Fruit fly (Drosophila melanogaster) whole organism, embryonic: ENCODE measurements around the gene Bacc.

Experiments
- Bdp1 ChIP-seq: fragments of 200-800 bp; sonication (Bioruptor generic); optimal IDR thresholded peaks from 3 replicates; lab custom pipeline; 2016; ENCODE audit warnings: missing biosample characterization, missing genetic modification characterization
- BtbVII ChIP-seq: fragments of 200-800 bp; sonication (Bioruptor generic); optimal IDR thresholded peaks from 3 replicates; lab custom pipeline; 2017; ENCODE audit warnings: missing biosample characterization, mild to moderate bottlenecking, missing genetic modification characterization
- CG10267 ChIP-seq: fragments of 200-800 bp; sonication (Bioruptor generic); optimal IDR thresholded peaks from 2 replicates; lab custom pipeline; 2018; ENCODE audit warnings: missing biosample characterization, mild to moderate bottlenecking, missing genetic modification characterization, moderate library complexity
- CG12391 ChIP-seq: fragments of 200-800 bp; sonication (Bioruptor generic); optimal IDR thresholded peaks from 3 replicates; lab custom pipeline; 2018; ENCODE audit warnings: missing biosample characterization, mild to moderate bottlenecking, missing genetic modification characterization, moderate library complexity
- CG12659 ChIP-seq: fragments of 200-800 bp; sonication (Bioruptor generic); optimal IDR thresholded peaks from 3 replicates; lab custom pipeline; 2017; ENCODE audit warnings: mild to moderate bottlenecking, missing biosample characterization, missing genetic modification reagents, missing genetic modification characterization
- CG13287 ChIP-seq: fragments of 200-800 bp; sonication (Bioruptor generic); IDR thresholded peaks from 2 replicates; pipeline ENCODE4 v1.3.6; 2022; ENCODE audit warnings: missing biosample characterization, missing genetic modification characterization; ENCODE audit not compliant: partially characterized antibody
- CG1603 ChIP-seq: fragments of 200-800 bp; sonication (Bioruptor generic); optimal IDR thresholded peaks from 2 replicates; lab custom pipeline; 2019; ENCODE audit warnings: missing biosample characterization, mild to moderate bottlenecking, missing genetic modification characterization, moderate library complexity
- CG17186 ChIP-seq: fragments of 200-800 bp; sonication (Bioruptor generic); optimal IDR thresholded peaks from 3 replicates; lab custom pipeline; 2017; ENCODE audit warnings: missing biosample characterization, missing genetic modification reagents, missing genetic modification characterization
- CG17361 ChIP-seq: fragments of 200-800 bp; sonication (Bioruptor generic); IDR thresholded peaks from 3 replicates; pipeline ENCODE4 v1.3.6; 2022; ENCODE audit warnings: missing biosample characterization, missing genetic modification characterization
- CG30020 ChIP-seq: fragments of 200-800 bp; optimal IDR thresholded peaks from 2 replicates; lab custom pipeline; 2019; ENCODE audit warnings: missing biosample characterization, mild to moderate bottlenecking, missing genetic modification characterization, moderate library complexity
- CG3281 ChIP-seq: fragments of 200-800 bp; sonication (Bioruptor generic); optimal IDR thresholded peaks from 3 replicates; lab custom pipeline; 2017; ENCODE audit warnings: missing biosample characterization, mild to moderate bottlenecking, missing genetic modification characterization
- CG33213 ChIP-seq: fragments of 200-800 bp; sonication (Bioruptor generic); optimal IDR thresholded peaks from 3 replicates; lab custom pipeline; 2016; ENCODE audit warnings: missing biosample characterization, missing genetic modification characterization
- CG6791 ChIP-seq: fragments of 200-800 bp; sonication (Bioruptor generic); IDR thresholded peaks from 3 replicates; pipeline ENCODE4 v1.3.6; 2022; ENCODE audit warnings: missing biosample characterization, missing genetic modification characterization; ENCODE audit not compliant: partially characterized antibody
- CG7556 ChIP-seq: fragments of 200-800 bp; sonication (Bioruptor generic); optimal IDR thresholded peaks from 2 replicates; lab custom pipeline; 2017; ENCODE audit warnings: missing biosample characterization, mild to moderate bottlenecking, missing genetic modification characterization
- CG7745 ChIP-seq: fragments of 200-800 bp; sonication (Bioruptor generic); optimal IDR thresholded peaks from 2 replicates; lab custom pipeline; 2018; ENCODE audit warnings: missing biosample characterization, mild to moderate bottlenecking, missing genetic modification characterization, moderate library complexity
- CG7987 ChIP-seq: fragments of 200-800 bp; sonication (Bioruptor generic); optimal IDR thresholded peaks from 2 replicates; lab custom pipeline; 2018; ENCODE audit warnings: missing biosample characterization, mild to moderate bottlenecking, missing genetic modification characterization, moderate library complexity
- CG9609 ChIP-seq: fragments of 200-800 bp; sonication (Bioruptor generic); optimal IDR thresholded peaks from 3 replicates; lab custom pipeline; 2016; ENCODE audit warnings: missing biosample characterization, missing genetic modification characterization
- CG9932 ChIP-seq: fragments of 200-800 bp; sonication (Bioruptor generic); IDR thresholded peaks from 2 replicates; pipeline ENCODE4 v1.3.6; 2022; ENCODE audit warnings: missing biosample characterization, missing genetic modification characterization
- CHES-1-like ChIP-seq: fragments of 200-800 bp; sonication (Bioruptor generic); optimal IDR thresholded peaks from 2 replicates; lab custom pipeline; 2016; ENCODE audit warnings: missing biosample characterization, missing genetic modification characterization
- ERR ChIP-seq: fragments of 200-800 bp; sonication (Bioruptor generic); optimal IDR thresholded peaks from 2 replicates; lab custom pipeline; 2016; ENCODE audit warnings: missing biosample characterization, missing genetic modification characterization
- Elba2 ChIP-seq: fragments of 200-800 bp; sonication (Bioruptor generic); optimal IDR thresholded peaks from 3 replicates; lab custom pipeline; 2016; ENCODE audit warnings: missing biosample characterization, missing genetic modification characterization
- HmgZ ChIP-seq: fragments of 200-800 bp; sonication (Bioruptor generic); optimal IDR thresholded peaks from 2 replicates; lab custom pipeline; 2018; ENCODE audit warnings: missing biosample characterization, mild to moderate bottlenecking, missing genetic modification characterization
- Lim3 ChIP-seq: fragments of 200-800 bp; sonication (Bioruptor generic); IDR thresholded peaks from 2 replicates; pipeline ENCODE4 v1.3.6; 2022; ENCODE audit warnings: missing biosample characterization, missing genetic modification characterization
- MESR4 ChIP-seq: fragments of 200-800 bp; sonication (Bioruptor generic); optimal IDR thresholded peaks from 2 replicates; lab custom pipeline; 2018; ENCODE audit warnings: missing biosample characterization, mild to moderate bottlenecking, missing genetic modification characterization, moderate library complexity
- Med ChIP-seq: fragments of 200-800 bp; sonication (Bioruptor generic); peaks from one replicate; lab custom pipeline; 2016; ENCODE audit warnings: missing biosample characterization, missing genetic modification characterization, mild to moderate bottlenecking, inconsistent platforms, moderate library complexity
- Myb ChIP-seq: fragments of 200-800 bp; sonication (Bioruptor generic); optimal IDR thresholded peaks from 2 replicates; lab custom pipeline; 2016; ENCODE audit warnings: missing biosample characterization, missing genetic modification characterization
- Nf-YC ChIP-seq: fragments of 200-800 bp; optimal IDR thresholded peaks from 3 replicates; lab custom pipeline; 2019; ENCODE audit warnings: missing biosample characterization, mild to moderate bottlenecking, missing genetic modification characterization, moderate library complexity
- Scr ChIP-seq: fragments of 200-800 bp; sonication (Bioruptor generic); IDR thresholded peaks from 2 replicates; pipeline ENCODE4 v1.3.6; 2022; ENCODE audit warnings: missing biosample characterization, missing genetic modification characterization; ENCODE audit not compliant: partially characterized antibody
- al ChIP-seq: fragments of 200-800 bp; sonication (Bioruptor generic); IDR thresholded peaks from 2 replicates; pipeline ENCODE4 v1.3.6; 2022; ENCODE audit warnings: missing biosample characterization, missing genetic modification characterization
- amos ChIP-seq: fragments of 200-800 bp; sonication (Bioruptor generic); IDR thresholded peaks from 2 replicates; pipeline ENCODE4 v1.3.6; 2022; ENCODE audit warnings: missing biosample characterization, missing genetic modification characterization; ENCODE audit not compliant: partially characterized antibody
- bbx ChIP-seq: fragments of 200-800 bp; sonication (Bioruptor generic); IDR thresholded peaks from 2 replicates; pipeline ENCODE4 v1.3.6; 2022; ENCODE audit warnings: missing biosample characterization, missing genetic modification characterization; ENCODE audit not compliant: partially characterized antibody
- bigmax ChIP-seq: fragments of 200-800 bp; sonication (Bioruptor generic); optimal IDR thresholded peaks from 2 replicates; lab custom pipeline; 2018; ENCODE audit warnings: missing biosample characterization, mild to moderate bottlenecking, missing genetic modification characterization
- crp ChIP-seq, 2 experiments: fragments of 200-800 bp; sonication (Bioruptor generic); optimal IDR thresholded peaks; 2 replicates in 1 of 2; 3 replicates in 1 of 2; lab custom pipeline; 2017; ENCODE audit warnings: missing biosample characterization in 2 of 2, missing genetic modification characterization in 2 of 2, mild to moderate bottlenecking in 1 of 2, moderate library complexity in 1 of 2
- disco-r ChIP-seq: fragments of 200-800 bp; sonication (Bioruptor generic); optimal IDR thresholded peaks from 2 replicates; lab custom pipeline; 2016; ENCODE audit warnings: missing biosample characterization, missing genetic modification characterization
- dpn ChIP-seq, 2 experiments: fragments of 200-800 bp; sonication (Bioruptor generic); optimal IDR thresholded peaks; 3 replicates each; lab custom pipeline; 2016; ENCODE audit warnings: missing biosample characterization in 2 of 2, missing genetic modification characterization in 2 of 2
- gfzf ChIP-seq: fragments of 200-800 bp; sonication (Bioruptor generic); optimal IDR thresholded peaks from 2 replicates; lab custom pipeline; 2016; ENCODE audit warnings: missing biosample characterization, mild to moderate bottlenecking, missing genetic modification characterization, moderate library complexity
- hbn ChIP-seq: fragments of 200-800 bp; sonication (Bioruptor generic); IDR thresholded peaks from 2 replicates; pipeline ENCODE4 v1.3.6; 2022; ENCODE audit warnings: missing biosample characterization, missing genetic modification characterization; ENCODE audit not compliant: partially characterized antibody
- hkb ChIP-seq, 2 experiments: fragments of 200-800 bp in 1 of 2; fragments of >200 bp in 1 of 2; sonication (Bioruptor generic) in 1 of 2; IDR thresholded peaks in 1 of 2; optimal IDR thresholded peaks in 1 of 2; 2 replicates each; pipeline versions ENCODE4 v1.3.6 to Lab custom; 2017 to 2022; ENCODE audit warnings: missing biosample characterization in 1 of 2, missing genetic modification characterization in 1 of 2
- jigr1 ChIP-seq: fragments of 200-800 bp; sonication (Bioruptor generic); IDR thresholded peaks from 3 replicates; pipeline ENCODE4 v1.3.6; 2022; ENCODE audit warnings: missing biosample characterization, missing genetic modification characterization
- lmd ChIP-seq: fragments of 200-800 bp; sonication (Bioruptor generic); IDR thresholded peaks from 2 replicates; pipeline ENCODE4 v1.3.6; 2022; ENCODE audit warnings: missing biosample characterization, missing genetic modification characterization
- repo ChIP-seq: fragments of 200-800 bp; sonication (Bioruptor generic); optimal IDR thresholded peaks from 2 replicates; lab custom pipeline; 2016; ENCODE audit warnings: missing biosample characterization, missing genetic modification characterization
- rib ChIP-seq: fragments of 200-800 bp; sonication (Bioruptor generic); IDR thresholded peaks from 2 replicates; pipeline ENCODE4 v1.3.6; 2022; ENCODE audit warnings: missing biosample characterization, missing genetic modification characterization
- schlank ChIP-seq: fragments of 200-800 bp; sonication (Bioruptor generic); optimal IDR thresholded peaks from 2 replicates; lab custom pipeline; 2018; ENCODE audit warnings: missing biosample characterization, mild to moderate bottlenecking, missing genetic modification characterization
- ssp ChIP-seq: fragments of 200-800 bp; sonication (Bioruptor generic); IDR thresholded peaks from 2 replicates; pipeline ENCODE4 v1.3.6; 2022; ENCODE audit warnings: missing biosample characterization, missing genetic modification characterization
- stwl ChIP-seq: fragments of 200-800 bp; sonication (Bioruptor generic); optimal IDR thresholded peaks from 3 replicates; lab custom pipeline; 2018; ENCODE audit warnings: missing biosample characterization, mild to moderate bottlenecking, missing genetic modification characterization, moderate library complexity
- sug ChIP-seq: fragments of 200-800 bp; optimal IDR thresholded peaks from 2 replicates; lab custom pipeline; 2019; ENCODE audit warnings: missing biosample characterization, mild to moderate bottlenecking, missing genetic modification characterization, moderate library complexity
- trem ChIP-seq: fragments of 200-800 bp; optimal IDR thresholded peaks from 3 replicates; lab custom pipeline; 2019; ENCODE audit warnings: missing biosample characterization, mild to moderate bottlenecking, missing genetic modification characterization, moderate library complexity
- zen ChIP-seq: fragments of 200-800 bp; sonication (Bioruptor generic); optimal IDR thresholded peaks from 3 replicates; lab custom pipeline; 2018; ENCODE audit warnings: missing biosample characterization, mild to moderate bottlenecking, missing genetic modification characterization, moderate library complexity

The Bacc gene

DNA sequence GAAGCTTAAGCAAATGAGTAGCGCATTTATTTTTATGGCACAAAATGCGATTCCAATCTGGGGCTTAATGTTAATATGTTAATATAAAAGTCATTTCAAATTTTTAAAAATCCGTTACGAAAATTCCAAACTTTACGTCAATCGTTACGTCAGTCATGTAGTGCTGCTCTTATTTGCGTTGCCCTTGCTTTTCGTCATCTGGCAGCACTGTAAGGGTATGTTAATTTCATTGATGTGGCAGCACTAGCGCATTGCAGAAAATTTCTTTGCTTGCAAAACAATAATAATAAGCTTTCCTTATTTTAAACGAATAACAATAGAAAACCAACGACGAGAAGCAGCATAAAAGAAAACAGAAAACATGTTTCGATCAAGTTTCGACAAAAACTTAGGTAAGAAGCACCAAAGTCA, 12.4 kb upstream of the Bacc start, which contains the start of gene Hrs (continued):
- TF ChIP-seq Nf-YC (tag; lab: Kevin White, UChicago), result peak; percentile 42
- no peak for TF ChIP-seq CG3281
- peak; percentile 33; the same call in 1 of the 2 replicates for TF ChIP-seq CG13287 (GFP tag; lab: Robert Waterston, UW)
- TF ChIP-seq CG17186 (GFP tag; lab: Kevin White, UChicago), result peak; percentile 40
- TF ChIP-seq trem (tag; lab: Kevin White, UChicago), result peak; percentile 86
- no peak for TF ChIP-seq CG9609 (GFP tag; lab: Kevin White, UChicago)
- peak; percentile 24 for TF ChIP-seq CG7987 (GFP tag; lab: Kevin White, UChicago)
- peak in 1 of 2 experiments; percentile 1 for TF ChIP-seq dpn (GFP tag; optimal IDR thresholded peaks at IDR 0.05; lab: Kevin White, UChicago)
- no peak for TF ChIP-seq Bdp1 (GFP tag; lab: Kevin White, UChicago)
- TF ChIP-seq Lim3 (GFP tag; lab: Robert Waterston, UW), result no peak
- TF ChIP-seq CG10267 (tag; lab: Kevin White, UChicago), result peak; percentile 54
- TF ChIP-seq sug, result peak; percentile 40
- peak; percentile 32 for TF ChIP-seq CG33213 (GFP tag; lab: Kevin White, UChicago)
- TF ChIP-seq ssp (GFP tag; lab: Robert Waterston, UW), result no peak
- no peak for TF ChIP-seq CG9932
- peak; percentile 23; the same call in 1 of the 2 replicates for TF ChIP-seq Scr (GFP tag; lab: Robert Waterston, UW)
- TF ChIP-seq crp (GFP tag; optimal IDR thresholded peaks at IDR 0.05; lab: Kevin White, UChicago), result peak in 1 of 2 experiments; percentile 70
- peak; percentile 69 for TF ChIP-seq gfzf
- peak; percentile 19 for TF ChIP-seq bigmax (GFP tag; lab: Kevin White, UChicago)
- TF ChIP-seq Med (GFP tag; lab: Kevin White, UChicago), result peak; percentile 58
- TF ChIP-seq jigr1 (GFP tag; lab: Robert Waterston, UW), result no peak
- TF ChIP-seq hbn, result peak; percentile 40; the same call in 1 of the 2 replicates
- TF ChIP-seq CG17361 (GFP tag; lab: Robert Waterston, UW), result 0 out of 3 replicates have a peak, but pooled peaks have one; percentile 18
- peak; percentile 77 for TF ChIP-seq CG1603 (tag; lab: Kevin White, UChicago)
- TF ChIP-seq schlank, result no peak
- no peak for TF ChIP-seq repo (GFP tag; lab: Kevin White, UChicago)
- no peak for TF ChIP-seq CG7556 (GFP tag; lab: Kevin White, UChicago)
- TF ChIP-seq al (GFP tag; lab: Robert Waterston, UW), result no peak
- TF ChIP-seq disco-r (GFP tag; lab: Kevin White, UChicago), result no peak
- TF ChIP-seq Myb (GFP tag; lab: Kevin White, UChicago), result peak; percentile 98
- TF ChIP-seq rib, result peak; percentile 70; the same call in 1 of the 2 replicates
- TF ChIP-seq CG12391, result no peak
- peak; percentile 1 for TF ChIP-seq CG30020 (tag; lab: Kevin White, UChicago)
- peak; percentile 64 for TF ChIP-seq Elba2 (GFP tag; lab: Kevin White, UChicago)
- TF ChIP-seq hkb (optimal IDR thresholded peaks at IDR 0.05; lab: Kevin White, UChicago), result no peak
- 0 out of 2 replicates have a peak, but pooled peaks have one; percentile 25 for TF ChIP-seq hkb (GFP tag; IDR thresholded peaks at IDR 0.05; lab: Robert Waterston, UW)
- TF ChIP-seq ERR (GFP tag; lab: Kevin White, UChicago), result peak; percentile 3
- TF ChIP-seq CHES-1-like, result peak; percentile 27
- TF ChIP-seq BtbVII (GFP tag; lab: Kevin White, UChicago), result no peak
- peak; percentile 36 for TF ChIP-seq CG12659 (GFP tag; lab: Kevin White, UChicago)
- peak; percentile 32; the same call in 1 of the 2 replicates for TF ChIP-seq amos (GFP tag; lab: Robert Waterston, UW)
- TF ChIP-seq CG7745 (tag; lab: Kevin White, UChicago), result peak; percentile 88
- 0 out of 3 replicates have a peak, but pooled peaks have one; percentile 51 for TF ChIP-seq CG6791 (GFP tag; lab: Robert Waterston, UW)
- peak; percentile 68 for TF ChIP-seq HmgZ (tag; lab: Kevin White, UChicago)
- peak; percentile 61 for TF ChIP-seq MESR4 (GFP tag; lab: Kevin White, UChicago)
- no peak for TF ChIP-seq lmd (GFP tag; lab: Robert Waterston, UW)
- peak; percentile 91 for TF ChIP-seq stwl (tag; lab: Kevin White, UChicago)
- TF ChIP-seq bbx, result peak; percentile 60; the same call in 1 of the 2 replicates
- no peak for TF ChIP-seq zen
